Worm (Caenorhabditis elegans): Measurements from ENCODE around the gene ttyh-1.

The ttyh-1 gene

DNA sequence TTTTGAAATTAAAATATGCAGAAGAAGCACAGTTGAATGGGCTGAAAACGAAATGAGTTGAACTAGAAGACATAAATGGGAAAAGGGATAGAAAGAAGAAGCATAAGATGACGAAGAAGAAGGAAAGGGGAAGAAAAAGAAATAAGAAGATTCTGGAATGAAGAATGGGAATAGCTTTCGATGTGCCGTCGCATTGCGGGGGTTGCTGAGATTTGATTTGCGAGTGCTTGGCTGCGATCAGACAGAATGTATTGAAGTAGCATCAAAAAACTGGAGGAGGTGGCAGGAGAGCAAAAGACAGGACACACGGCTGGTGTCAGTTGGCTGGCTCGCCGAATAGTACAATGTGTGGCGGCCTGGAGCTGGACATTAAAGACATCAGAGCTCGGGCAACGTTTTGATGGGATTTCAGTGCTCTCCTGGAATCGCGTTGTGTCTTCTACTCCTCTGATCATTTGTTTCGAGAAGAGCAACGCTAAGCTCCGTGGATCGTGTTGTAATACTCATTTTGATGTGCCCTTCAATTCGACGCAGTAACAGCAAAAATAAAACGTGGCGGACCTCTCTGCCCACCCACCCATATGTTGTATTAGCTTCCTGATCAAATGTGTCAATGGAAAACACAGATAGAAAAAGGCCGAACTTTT, 10.7 kb downstream of the ttyh-1 start:
- TF ChIP-seq fkh-10 (GFP tag; optimal IDR thresholded peaks at IDR 0.05) (peak; percentile 20), nhr-23 (tag; optimal IDR thresholded peaks at IDR 0.05) (no peak), fkh-2 (tag; optimal IDR thresholded peaks at IDR 0.05) (no peak), lin-39 (tag; optimal IDR thresholded peaks at IDR 0.05) (peak; percentile 22), nhr-77 (tag; optimal IDR thresholded peaks at IDR 0.05) (no peak), zag-1 (tag; optimal IDR thresholded peaks at IDR 0.05) (no peak), nhr-43 (tag; optimal IDR thresholded peaks at IDR 0.05; ENCODE audit: poor library complexity, severe bottlenecking) (no peak), daf-12 (tag; optimal IDR thresholded peaks at IDR 0.05) (no peak), ceh-82 (tag; optimal IDR thresholded peaks at IDR 0.05) (no peak), ceh-16 (tag; optimal IDR thresholded peaks at IDR 0.05) (no peak), hmg-11 (tag; optimal IDR thresholded peaks at IDR 0.05) (no peak), elt-1 (tag; optimal IDR thresholded peaks at IDR 0.05) (no peak), eor-1 (tag; optimal IDR thresholded peaks at IDR 0.05) (no peak), nfya-1 (tag; optimal IDR thresholded peaks at IDR 0.05; ENCODE audit: insufficient read depth) (peak; percentile 34), nhr-25 (tag; optimal IDR thresholded peaks at IDR 0.05) (no peak), nhr-76 (tag; optimal IDR thresholded peaks at IDR 0.05) (no peak), nhr-11 (tag; optimal IDR thresholded peaks at IDR 0.05) (no peak), ceh-9 (tag; optimal IDR thresholded peaks at IDR 0.05) (no peak), nhr-12 (tag; optimal IDR thresholded peaks at IDR 0.05) (no peak), egl-5 (tag; optimal IDR thresholded peaks at IDR 0.05) (peak; percentile 0)

DNA sequence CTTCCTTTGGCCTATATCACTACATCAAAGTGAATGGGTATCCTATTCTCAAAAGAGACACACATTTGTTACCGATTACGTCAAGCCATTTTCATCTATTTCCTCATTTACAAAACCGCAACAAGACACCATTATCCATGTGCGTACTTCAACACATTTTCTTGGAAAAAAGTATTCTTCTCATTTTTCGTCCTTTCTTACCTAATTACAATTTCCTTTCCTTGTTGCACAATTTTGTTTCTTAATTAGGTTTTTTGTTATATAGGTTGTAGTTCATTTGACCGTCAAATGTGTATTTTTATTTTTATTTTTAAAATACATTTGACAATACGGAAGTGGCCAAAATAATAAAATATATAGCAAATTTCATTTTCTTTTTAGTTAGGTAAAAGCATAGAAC, 14.8 kb downstream of the ttyh-1 start:
- TF ChIP-seq mdl-1 (tag; optimal IDR thresholded peaks at IDR 0.05) (no peak), ceh-28 (tag; optimal IDR thresholded peaks at IDR 0.05) (no peak), lin-15B (tag; optimal IDR thresholded peaks at IDR 0.05) (no peak), nhr-23 (tag; optimal IDR thresholded peaks at IDR 0.05) (peak; percentile 41)

DNA sequence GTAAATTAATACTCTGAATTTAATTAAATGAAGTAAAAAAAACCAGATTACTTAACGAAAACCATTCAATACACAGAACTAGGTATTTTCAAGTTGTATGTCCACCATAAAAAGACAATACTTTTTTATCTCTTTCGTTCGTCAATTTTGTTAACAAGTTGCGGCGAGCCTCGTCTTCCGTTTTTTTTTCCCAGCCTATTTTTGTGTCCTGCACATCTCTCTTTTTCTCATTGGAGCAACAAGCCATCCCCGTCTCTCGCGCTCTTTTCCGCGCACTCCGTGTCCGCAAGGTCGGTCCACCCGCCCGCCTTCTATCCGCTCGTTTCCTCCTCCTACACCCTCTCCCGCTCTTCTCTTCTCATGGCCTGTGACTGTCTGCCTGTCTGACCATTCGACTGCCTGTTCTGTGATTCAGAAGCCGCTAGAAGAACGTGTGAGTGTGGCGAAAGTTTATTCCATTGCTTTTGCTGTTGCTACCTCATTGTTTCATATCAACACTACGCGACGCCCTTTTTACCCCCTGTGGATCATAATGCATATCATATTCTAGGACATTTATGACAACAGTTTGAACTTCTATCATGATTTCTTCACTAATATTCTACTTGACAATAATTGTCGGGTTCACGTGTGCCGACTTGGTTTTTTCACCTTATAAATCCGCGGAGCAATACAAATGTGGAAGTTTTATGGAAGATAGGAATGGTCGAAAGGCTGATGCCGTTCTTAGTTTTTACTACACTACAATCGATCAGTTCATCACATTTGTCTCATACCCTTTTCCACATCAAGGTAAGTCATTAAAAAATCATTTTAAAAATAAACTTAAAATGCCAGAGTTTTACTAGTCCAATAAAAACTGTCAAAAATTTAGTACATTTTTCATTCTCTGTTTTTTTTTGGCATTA, 16.3 kb downstream of the ttyh-1 start, which contains the start of the genes F08B12.11 and prmn-1:
F08B12.11 (plus strand) TSS at position 521 of the 908 bp plus-strand sequence.
prmn-1 (plus strand) TSS at position 551 of the 908 bp plus-strand sequence.
- peak; percentile 66 for TF ChIP-seq nhr-25 (tag; optimal IDR thresholded peaks at IDR 0.05)
- peak; percentile 22 for TF ChIP-seq hmg-11 (tag; optimal IDR thresholded peaks at IDR 0.05)
- TF ChIP-seq nhr-28 (tag; optimal IDR thresholded peaks at IDR 0.05), result no peak
- TF ChIP-seq nfya-1 (tag; optimal IDR thresholded peaks at IDR 0.05; ENCODE audit: insufficient read depth), result peak; percentile 31

DNA sequence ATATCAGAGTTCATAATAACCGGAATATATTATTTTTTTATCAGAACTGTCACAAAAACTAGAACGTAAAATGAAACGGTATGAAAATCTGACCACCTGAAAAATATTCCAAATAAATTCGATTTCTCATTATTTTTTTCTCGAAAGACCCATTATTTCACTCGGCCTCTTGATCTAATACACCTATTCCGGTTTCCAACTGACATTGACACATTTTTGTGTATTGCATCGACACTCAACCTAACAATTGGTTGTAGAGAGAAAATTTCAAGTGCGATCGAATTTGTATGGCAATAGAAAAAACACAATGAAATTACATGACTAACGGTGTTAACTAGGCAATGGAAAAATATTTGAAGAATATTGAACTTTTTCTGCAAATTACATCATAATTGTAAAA, 17.4 kb downstream of the ttyh-1 start:
- TF ChIP-seq ztf-4 (tag; optimal IDR thresholded peaks at IDR 0.05) (no peak), nhr-23 (tag; optimal IDR thresholded peaks at IDR 0.05) (peak; percentile 26), nhr-25 (tag; optimal IDR thresholded peaks at IDR 0.05) (peak; percentile 1)

DNA sequence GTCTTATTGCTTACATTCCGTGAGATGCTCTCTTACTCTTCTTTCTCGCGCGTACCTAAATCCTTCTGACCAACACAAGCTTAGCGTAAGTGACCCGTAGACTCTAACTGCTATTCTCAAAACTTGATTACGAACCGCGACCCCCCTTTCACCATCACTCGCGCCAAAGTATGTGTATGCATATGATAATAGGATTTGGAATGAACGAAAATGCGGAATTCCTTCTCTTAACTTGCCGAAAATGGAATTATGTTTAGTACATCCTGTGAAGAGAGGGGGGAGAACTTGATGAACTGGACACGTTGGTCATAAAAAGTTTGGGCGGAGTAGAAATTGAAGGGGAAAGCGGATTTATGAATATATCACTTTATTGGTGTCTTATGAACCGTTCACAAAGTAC, 18.4 kb downstream of the ttyh-1 start:
- no peak for TF ChIP-seq lsy-12 (tag; optimal IDR thresholded peaks at IDR 0.05)
- TF ChIP-seq sea-2 (GFP tag; optimal IDR thresholded peaks at IDR 0.05), result no peak
- no peak for TF ChIP-seq nhr-77 (tag; optimal IDR thresholded peaks at IDR 0.05)
- TF ChIP-seq nfya-1 (tag; optimal IDR thresholded peaks at IDR 0.05; ENCODE audit: insufficient read depth), result peak; percentile 11
- TF ChIP-seq zag-1 (tag; optimal IDR thresholded peaks at IDR 0.05), result no peak
- TF ChIP-seq fkh-10 (GFP tag; optimal IDR thresholded peaks at IDR 0.05), result peak; percentile 95
- no peak for TF ChIP-seq snpc-4 (tag; optimal IDR thresholded peaks at IDR 0.05)
- TF ChIP-seq skn-1 (tag; optimal IDR thresholded peaks at IDR 0.05), result no peak
- TF ChIP-seq nhr-67 (tag; optimal IDR thresholded peaks at IDR 0.05), result no peak
- no peak for TF ChIP-seq nhr-237 (tag; optimal IDR thresholded peaks at IDR 0.05)

All from whole organism, L3 larva.